Fruit fly (Drosophila melanogaster): ENCODE results near the gene eys.

The eys gene

dm6 chr2L:2287807-2288206 lies 23.7 kb upstream of the eys start, which contains the start of gene CG42658:
CG42658 (minus strand) TSS chr2L:2287907.
- TF ChIP-seq CG4496 (GFP tag; IDR thresholded peaks at IDR 0.05): no peak
- TF ChIP-seq gl (tag; optimal IDR thresholded peaks at IDR 0.05): no peak
- TF ChIP-seq fd96Ca (GFP tag; IDR thresholded peaks at IDR 0.05): no peak
- TF ChIP-seq CG17806 (tag; optimal IDR thresholded peaks at IDR 0.05): no peak
- no peak for TF ChIP-seq CG9948 (tag; optimal IDR thresholded peaks at IDR 0.05)
- no peak for TF ChIP-seq rn (GFP tag; IDR thresholded peaks at IDR 0.05)
- TF ChIP-seq CG15710 (tag; optimal IDR thresholded peaks at IDR 0.05): no peak
- TF ChIP-seq EcR (GFP tag; optimal IDR thresholded peaks at IDR 0.05): no peak
- no peak for TF ChIP-seq CG8159 (tag; optimal IDR thresholded peaks at IDR 0.05)

- TF ChIP-seq CG10348 (GFP tag; IDR thresholded peaks at IDR 0.05) (no peak), Pif1B (GFP tag; optimal IDR thresholded peaks at IDR 0.05) (no peak), CG14655 (GFP tag; optimal IDR thresholded peaks at IDR 0.05) (no peak)
Observed at dm6 chr2L:2289316-2289715, 22.2 kb upstream of the eys start, which contains the start of gene CG17237. CG17237 (minus strand) TSS chr2L:2289416.

dm6 chr2L:2290638-2291037 lies 20.8 kb upstream of the eys start, which contains the start of gene robl22E:
robl22E (minus strand) TSS chr2L:2290738.
- TF ChIP-seq CG4496 (GFP tag; IDR thresholded peaks at IDR 0.05) (no peak), CG8159 (tag; optimal IDR thresholded peaks at IDR 0.05) (no peak)

dm6 chr2L:2299803-2300202 lies 11.7 kb upstream of the eys start, which contains the start of gene CG31949:
CG31949 (plus strand) TSS chr2L:2300103.
- no peak for TF ChIP-seq CG14655 (GFP tag; optimal IDR thresholded peaks at IDR 0.05)

dm6 chr2L:2307648-2308047 lies 3.8 kb upstream of the eys start, which contains the start of gene CG16995:
CG16995 (plus strand) TSS chr2L:2307948.
- TF ChIP-seq CG15710 (tag; optimal IDR thresholded peaks at IDR 0.05) (no peak), Ets98B (GFP tag; IDR thresholded peaks at IDR 0.05) (no peak), Snoo (tag; optimal IDR thresholded peaks at IDR 0.05) (no peak)

- TF ChIP-seq CG12605 (GFP tag; IDR thresholded peaks at IDR 0.05) (no peak), Snoo (tag; optimal IDR thresholded peaks at IDR 0.05) (no peak), CG4496 (GFP tag; IDR thresholded peaks at IDR 0.05) (no peak), fd96Ca (GFP tag; IDR thresholded peaks at IDR 0.05) (0 out of 3 replicates have a peak, but pooled peaks have one; percentile 11)
Observed at dm6 chr2L:2314165-2314564, 2.7 kb downstream of the eys start.

dm6 chr2L:2348479-2348878 lies 37.0 kb downstream of the eys start:
- TF ChIP-seq Ets98B (GFP tag; IDR thresholded peaks at IDR 0.05) (no peak), Pif1A (GFP tag; optimal IDR thresholded peaks at IDR 0.05) (no peak), CG9948 (tag; optimal IDR thresholded peaks at IDR 0.05) (no peak), rn (GFP tag; IDR thresholded peaks at IDR 0.05) (no peak), CG34367 (tag; optimal IDR thresholded peaks at IDR 0.05) (no peak), fd96Ca (GFP tag; IDR thresholded peaks at IDR 0.05) (no peak), CG4496 (GFP tag; IDR thresholded peaks at IDR 0.05) (no peak), CG32121 (GFP tag; IDR thresholded peaks at IDR 0.05) (no peak), CG8301 (tag; optimal IDR thresholded peaks at IDR 0.05) (no peak)

- TF ChIP-seq CG9948 (tag; optimal IDR thresholded peaks at IDR 0.05) (no peak), rn (GFP tag; IDR thresholded peaks at IDR 0.05) (no peak), CG8301 (tag; optimal IDR thresholded peaks at IDR 0.05) (no peak), CG12605 (GFP tag; IDR thresholded peaks at IDR 0.05) (no peak), Snoo (tag; optimal IDR thresholded peaks at IDR 0.05) (no peak), D1 (tag; optimal IDR thresholded peaks at IDR 0.05) (no peak), CG8159 (tag; optimal IDR thresholded peaks at IDR 0.05) (no peak), CG34367 (tag; optimal IDR thresholded peaks at IDR 0.05) (no peak), Pif1B (GFP tag; optimal IDR thresholded peaks at IDR 0.05) (no peak), CG15710 (tag; optimal IDR thresholded peaks at IDR 0.05) (no peak), CG17806 (tag; optimal IDR thresholded peaks at IDR 0.05) (no peak), gl (tag; optimal IDR thresholded peaks at IDR 0.05) (no peak), EcR (GFP tag; optimal IDR thresholded peaks at IDR 0.05) (no peak), CG14655 (GFP tag; optimal IDR thresholded peaks at IDR 0.05) (no peak), CG32121 (GFP tag; IDR thresholded peaks at IDR 0.05) (no peak)
Observed at dm6 chr2L:2357228-2357656, 45.8 kb downstream of the eys start, which contains the start of gene CG9967. CG9967 (minus strand) TSS chr2L:2357356.

Measured in whole organism, pupa.